Worm (Caenorhabditis elegans) whole organism, L4 larva: ENCODE measurements around the gene C14A6.6.

Experiments used
- T26A8.4 ChIP-seq: fragments of 200-800 bp; sonication (Bioruptor generic); IDR thresholded peaks from 2 replicates; pipeline ENCODE4 v1.3.6; 2022; ENCODE audit warnings: missing genetic modification characterization, missing compliant biosample characterization
- ZK546.5 ChIP-seq, 2 experiments: sonication (generic microtip); optimal IDR thresholded peaks; 2 replicates each; lab custom pipeline; 2017; ENCODE audit warnings: missing biosample characterization in 2 of 2, missing genetic modification characterization in 2 of 2
- ceh-28 ChIP-seq: fragments of 150-350 bp; optimal IDR thresholded peaks from 2 replicates; lab custom pipeline; 2014; ENCODE audit warnings: missing biosample characterization, missing genetic modification reagents, missing genetic modification characterization
- daf-19 ChIP-seq: fragments of 200-800 bp; sonication (Bioruptor generic); conservative IDR thresholded peaks from 2 replicates; pipeline ENCODE4 v1.3.6; 2022; ENCODE audit warnings: missing genetic modification characterization, missing compliant biosample characterization
- dpl-1 ChIP-seq: fragments of 150-350 bp; optimal IDR thresholded peaks from 2 replicates; lab custom pipeline; 2014; ENCODE audit warnings: missing biosample characterization, missing genetic modification reagents, missing genetic modification characterization
- lim-7 ChIP-seq: fragments of 200-800 bp; sonication (Bioruptor generic); IDR thresholded peaks from 2 replicates; pipeline ENCODE4 v1.3.6; 2022; ENCODE audit warnings: missing genetic modification characterization, missing compliant biosample characterization
- lin-13 ChIP-seq: fragments of 150-350 bp; optimal IDR thresholded peaks from 2 replicates; lab custom pipeline; 2014; ENCODE audit warnings: missing biosample characterization, missing genetic modification reagents, missing genetic modification characterization
- snpc-4 ChIP-seq: fragments of 150-350 bp; optimal IDR thresholded peaks from 2 replicates; lab custom pipeline; 2014; ENCODE audit warnings: missing biosample characterization, missing genetic modification characterization
- zag-1 ChIP-seq: fragments of 150-350 bp; optimal IDR thresholded peaks from 2 replicates; lab custom pipeline; 2014; ENCODE audit warnings: missing biosample characterization, missing genetic modification characterization

- no peak for TF ChIP-seq ceh-28 (tag; lab: Kevin White, UChicago)
- no peak for TF ChIP-seq lim-7
- no peak for TF ChIP-seq dpl-1
- TF ChIP-seq T26A8.4 (GFP tag; lab: Robert Waterston, UW), result no peak
- TF ChIP-seq lin-13 (GFP tag; lab: Kevin White, UChicago), result no peak
- TF ChIP-seq snpc-4 (tag; lab: Kevin White, UChicago), result no peak
- TF ChIP-seq zag-1 (tag; lab: Kevin White, UChicago), result no peak
- no peak for TF ChIP-seq daf-19
- no peak for TF ChIP-seq ZK546.5 (tag; optimal IDR thresholded peaks at IDR 0.05; lab: Kevin White, UChicago)
These were observed 4.5 kb downstream of the C14A6.6 start, which contains the start of gene C14A6.12 for ce11 chrV:18162568-18162967.
